Worm (Caenorhabditis elegans) whole organism, L1 larva: Measurements from ENCODE around the gene Y69H2.15.
A peak's percentile ranks its signal among the peaks of the same experiment; 100 is the strongest.

ENCODE experiments used
- C34B4.2 ChIP-seq: sonication (generic microtip); optimal IDR thresholded peaks from 2 replicates; lab custom pipeline; 2017; ENCODE audit warnings: mild to moderate bottlenecking, missing genetic modification characterization, missing compliant biosample characterization
- Y116A8C.19 ChIP-seq: sonication (generic microtip); optimal IDR thresholded peaks from 2 replicates; lab custom pipeline; 2016; ENCODE audit warnings: missing compliant biosample characterization, missing genetic modification characterization, borderline replicate concordance
- aly-2 ChIP-seq: fragments of 150-350 bp; optimal IDR thresholded peaks from 2 replicates; lab custom pipeline; 2014; ENCODE audit warnings: missing biosample characterization, missing genetic modification characterization
- blmp-1 ChIP-seq: fragments of 150-350 bp; optimal IDR thresholded peaks from 2 replicates; lab custom pipeline; 2014; ENCODE audit warnings: missing biosample characterization, missing genetic modification characterization
- ceh-8 ChIP-seq: fragments of 200-800 bp; sonication (Bioruptor generic); optimal IDR thresholded peaks from 2 replicates; lab custom pipeline; 2018; ENCODE audit warnings: mild to moderate bottlenecking, missing genetic modification characterization, moderate library complexity, missing compliant biosample characterization
- ceh-88 ChIP-seq: fragments of 200-800 bp; sonication (Bioruptor generic); IDR thresholded peaks from 2 replicates; pipeline ENCODE4 v1.3.6; 2022; ENCODE audit warnings: missing genetic modification characterization, missing compliant biosample characterization
- ceh-90 ChIP-seq: sonication (generic microtip); optimal IDR thresholded peaks from 2 replicates; lab custom pipeline; 2016; ENCODE audit warnings: missing genetic modification characterization, missing compliant biosample characterization
- ces-1 ChIP-seq: fragments of 150-350 bp; optimal IDR thresholded peaks from 2 replicates; lab custom pipeline; 2014; ENCODE audit warnings: missing biosample characterization, missing genetic modification reagents, missing genetic modification characterization
- dsc-1 ChIP-seq: sonication (generic microtip); optimal IDR thresholded peaks from 2 replicates; lab custom pipeline; 2016; ENCODE audit warnings: mild to moderate bottlenecking, missing genetic modification characterization, missing compliant biosample characterization
- efl-1 ChIP-seq, 4 experiments: fragments of 150-350 bp; optimal IDR thresholded peaks in 3 of 4; peaks in 1 of 4; 1 replicate in 1 of 4; 2 replicates in 3 of 4; lab custom pipeline; 2014; ENCODE audit warnings: missing biosample characterization in 2 of 4, missing genetic modification characterization in 2 of 4, missing genetic modification reagents in 2 of 4
- egl-27 ChIP-seq, 2 experiments: fragments of 150-350 bp in 1 of 2; sonication (generic microtip); optimal IDR thresholded peaks; 3 replicates each; lab custom pipeline; 2017 to 2018; ENCODE audit warnings: missing biosample characterization in 2 of 2, missing genetic modification characterization in 2 of 2, missing genetic modification reagents in 2 of 2
- elt-2 ChIP-seq: sonication (generic microtip); optimal IDR thresholded peaks from 2 replicates; lab custom pipeline; 2016; ENCODE audit warnings: missing genetic modification characterization, mild to moderate bottlenecking, inconsistent platforms, missing compliant biosample characterization, missing genetic modification reagents
- fkh-10 ChIP-seq: sonication (generic microtip); optimal IDR thresholded peaks from 2 replicates; lab custom pipeline; 2017; ENCODE audit warnings: missing biosample characterization, missing genetic modification reagents, missing genetic modification characterization
- fos-1 ChIP-seq: fragments of 150-350 bp; optimal IDR thresholded peaks from 2 replicates; lab custom pipeline; 2014; ENCODE audit warnings: missing biosample characterization, missing genetic modification characterization
- grh-1 ChIP-seq: fragments of 200-800 bp; sonication (Bioruptor generic); IDR thresholded peaks from 2 replicates; pipeline ENCODE4 v1.3.6; 2022; ENCODE audit warnings: missing genetic modification reagents, missing genetic modification characterization, missing compliant biosample characterization
- hlh-17 ChIP-seq: fragments of 200-800 bp; sonication (Bioruptor generic); optimal IDR thresholded peaks from 2 replicates; lab custom pipeline; 2018; ENCODE audit warnings: missing genetic modification characterization, mild to moderate bottlenecking, missing compliant biosample characterization, moderate library complexity, borderline replicate concordance
- hlh-4 ChIP-seq: sonication (generic microtip); optimal IDR thresholded peaks from 2 replicates; lab custom pipeline; 2016; ENCODE audit warnings: mild to moderate bottlenecking, missing genetic modification characterization, missing compliant biosample characterization
- hpl-2 ChIP-seq: fragments of 150-350 bp; optimal IDR thresholded peaks from 2 replicates; lab custom pipeline; 2014; ENCODE audit warnings: missing biosample characterization, missing genetic modification reagents, missing genetic modification characterization
- irx-1 ChIP-seq: sonication (generic microtip); optimal IDR thresholded peaks from 2 replicates; lab custom pipeline; 2016; ENCODE audit warnings: missing genetic modification characterization, missing compliant biosample characterization
- lin-13 ChIP-seq: fragments of 150-350 bp; optimal IDR thresholded peaks from 2 replicates; lab custom pipeline; 2014; ENCODE audit warnings: missing biosample characterization, missing genetic modification reagents, missing genetic modification characterization
- lin-14 ChIP-seq: fragments of 200-800 bp; sonication (Bioruptor generic); optimal IDR thresholded peaks from 2 replicates; lab custom pipeline; 2018; ENCODE audit warnings: mild to moderate bottlenecking, missing genetic modification characterization, moderate library complexity, missing compliant biosample characterization
- lin-15B ChIP-seq: fragments of 150-350 bp; sonication (generic microtip); optimal IDR thresholded peaks from 3 replicates; lab custom pipeline; 2014; ENCODE audit warnings: missing biosample characterization, missing genetic modification characterization
- lin-35 ChIP-seq, 2 experiments: fragments of 150-350 bp; optimal IDR thresholded peaks; 2 replicates each; lab custom pipeline; 2014; ENCODE audit warnings: missing biosample characterization in 2 of 2, missing genetic modification characterization in 2 of 2, missing genetic modification reagents in 2 of 2
- lsy-2 ChIP-seq, 2 experiments: fragments of 150-350 bp; optimal IDR thresholded peaks; 2 replicates each; lab custom pipeline; 2014; ENCODE audit warnings: missing biosample characterization in 2 of 2, missing genetic modification characterization in 2 of 2
- mab-9 ChIP-seq: fragments of 200-800 bp; sonication (Bioruptor generic); IDR thresholded peaks from 2 replicates; pipeline ENCODE4 v1.3.6; 2022; ENCODE audit warnings: missing genetic modification reagents, missing genetic modification characterization, missing compliant biosample characterization
- mep-1 ChIP-seq: fragments of 150-350 bp; optimal IDR thresholded peaks from 2 replicates; lab custom pipeline; 2014; ENCODE audit warnings: missing biosample characterization, missing genetic modification characterization
- nhr-19 ChIP-seq: fragments of 200-800 bp; sonication (Bioruptor generic); conservative IDR thresholded peaks from 2 replicates; pipeline ENCODE4 v1.3.6; 2022; ENCODE audit warnings: missing genetic modification characterization, missing compliant biosample characterization
- nhr-20 ChIP-seq: sonication (generic microtip); optimal IDR thresholded peaks from 2 replicates; lab custom pipeline; 2016; ENCODE audit warnings: mild to moderate bottlenecking, missing genetic modification characterization, missing compliant biosample characterization
- nhr-28 ChIP-seq: fragments of 150-350 bp; optimal IDR thresholded peaks from 2 replicates; lab custom pipeline; 2014; ENCODE audit warnings: missing biosample characterization, missing genetic modification characterization
- nhr-47 ChIP-seq: sonication (generic microtip); optimal IDR thresholded peaks from 2 replicates; lab custom pipeline; 2016; ENCODE audit warnings: mild to moderate bottlenecking, missing genetic modification characterization, moderate library complexity, missing compliant biosample characterization
- nhr-71 ChIP-seq: sonication (generic microtip); optimal IDR thresholded peaks from 2 replicates; lab custom pipeline; 2016; ENCODE audit warnings: mild to moderate bottlenecking, missing genetic modification characterization, moderate library complexity, missing compliant biosample characterization
- pag-3 ChIP-seq: sonication (generic microtip); optimal IDR thresholded peaks from 2 replicates; lab custom pipeline; 2017; ENCODE audit warnings: missing genetic modification characterization, mild to moderate bottlenecking, missing compliant biosample characterization, antibody characterized with exemption, borderline replicate concordance; ENCODE audit not compliant: insufficient read depth
- pqm-1 ChIP-seq: sonication (generic microtip); optimal IDR thresholded peaks from 3 replicates; lab custom pipeline; 2017; ENCODE audit warnings: missing biosample characterization, missing genetic modification characterization
- rnt-1 ChIP-seq: sonication (generic microtip); optimal IDR thresholded peaks from 2 replicates; lab custom pipeline; 2016; ENCODE audit warnings: mild to moderate bottlenecking, missing genetic modification characterization, moderate library complexity, missing compliant biosample characterization
- sox-4 ChIP-seq: sonication (generic microtip); optimal IDR thresholded peaks from 2 replicates; lab custom pipeline; 2016; ENCODE audit warnings: missing genetic modification characterization, missing compliant biosample characterization
- sup-37 ChIP-seq: fragments of 200-800 bp; sonication (Bioruptor generic); optimal IDR thresholded peaks from 2 replicates; lab custom pipeline; 2018; ENCODE audit warnings: mild to moderate bottlenecking, missing genetic modification characterization, missing compliant biosample characterization
- swsn-7 ChIP-seq: sonication (generic microtip); optimal IDR thresholded peaks from 2 replicates; lab custom pipeline; 2016; ENCODE audit warnings: missing genetic modification characterization, missing compliant biosample characterization
- tlp-1 ChIP-seq: fragments of 150-350 bp; optimal IDR thresholded peaks from 2 replicates; lab custom pipeline; 2014; ENCODE audit warnings: missing biosample characterization, missing genetic modification characterization
- unc-130 ChIP-seq: fragments of 150-350 bp; optimal IDR thresholded peaks from 2 replicates; lab custom pipeline; 2017; ENCODE audit warnings: missing biosample characterization, missing genetic modification characterization, inconsistent platforms
- unc-62 ChIP-seq: fragments of 150-350 bp; optimal IDR thresholded peaks from 2 replicates; lab custom pipeline; 2014; ENCODE audit warnings: missing biosample characterization, missing genetic modification reagents, missing genetic modification characterization
- unc-98 ChIP-seq: fragments of 200-800 bp; sonication (Bioruptor generic); IDR thresholded peaks from 2 replicates; pipeline ENCODE4 v1.3.6; 2022; ENCODE audit warnings: missing genetic modification characterization, missing compliant biosample characterization
- vab-15 ChIP-seq: sonication (generic microtip); optimal IDR thresholded peaks from 2 replicates; lab custom pipeline; 2017; ENCODE audit warnings: missing genotype, mild to moderate bottlenecking, missing genetic modification characterization, missing compliant biosample characterization
- xbp-1 ChIP-seq: sonication (generic microtip); optimal IDR thresholded peaks from 2 replicates; lab custom pipeline; 2016; ENCODE audit warnings: missing genetic modification characterization, missing compliant biosample characterization
- zag-1 ChIP-seq: fragments of 150-350 bp; optimal IDR thresholded peaks from 2 replicates; lab custom pipeline; 2014; ENCODE audit warnings: missing biosample characterization, missing genetic modification characterization
- zip-4 ChIP-seq: fragments of 200-800 bp; sonication (Bioruptor generic); optimal IDR thresholded peaks from 2 replicates; lab custom pipeline; 2018; ENCODE audit warnings: mild to moderate bottlenecking, missing genetic modification characterization, moderate library complexity, missing compliant biosample characterization
- ztf-4 ChIP-seq: fragments of 150-350 bp; optimal IDR thresholded peaks from 2 replicates; lab custom pipeline; 2014; ENCODE audit warnings: missing biosample characterization, missing genetic modification characterization

Gene Y69H2.15

DNA sequence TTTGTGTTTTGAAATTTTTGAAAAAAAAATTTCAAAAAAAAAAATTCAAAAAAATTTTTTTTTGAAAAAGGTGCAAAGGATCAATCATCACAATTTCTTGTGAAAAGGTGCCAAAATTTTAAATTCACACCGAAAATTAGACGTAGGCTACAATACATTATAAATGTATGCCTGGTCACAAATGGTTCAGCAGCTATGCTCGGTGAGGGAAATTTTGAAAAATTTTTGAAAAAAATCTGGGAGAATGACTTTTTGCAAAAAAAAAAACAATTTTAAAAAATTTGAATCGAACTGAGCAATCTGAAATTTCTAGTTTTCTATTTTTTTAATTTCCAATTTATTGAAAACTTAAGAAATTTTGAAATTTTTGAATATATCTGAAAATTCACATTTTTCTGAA lies 9.6 kb upstream of the Y69H2.15 start, which contains the start of gene egas-3:
egas-3 (minus strand) TSS at position 101 of the 400 bp plus-strand sequence.
- no peak for TF ChIP-seq aly-2
- no peak for TF ChIP-seq hlh-17

DNA sequence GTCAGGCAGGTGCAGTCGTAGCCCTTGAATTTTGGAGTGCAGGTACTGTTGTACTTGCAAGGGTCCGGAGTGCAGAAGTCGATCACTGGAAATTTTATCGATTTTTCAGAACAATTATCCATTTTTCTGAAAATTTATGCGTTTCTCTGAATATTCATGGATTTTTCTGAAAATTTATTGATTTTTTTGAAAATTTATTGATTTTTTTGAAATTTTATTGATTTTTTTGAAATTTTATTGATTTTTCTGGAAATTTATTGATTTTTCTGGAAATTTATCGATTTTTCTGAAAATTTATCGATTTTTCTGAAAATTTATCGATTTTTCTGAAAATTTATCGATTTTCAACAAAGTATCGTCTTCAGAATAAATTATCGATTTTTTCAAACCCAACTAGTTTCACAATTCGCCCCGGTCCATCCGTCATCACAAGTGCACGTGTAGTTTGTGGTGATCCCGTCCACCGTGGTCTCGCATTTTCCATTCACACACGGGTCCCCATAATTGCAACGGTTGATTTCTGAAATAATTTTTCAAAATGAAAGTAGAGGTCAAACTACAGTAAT lies 5.4 kb upstream of the Y69H2.15 start:
- TF ChIP-seq nhr-47 (tag; lab: Kevin White, UChicago), result no peak
- TF ChIP-seq, all 84 proteins: peak for 0

DNA sequence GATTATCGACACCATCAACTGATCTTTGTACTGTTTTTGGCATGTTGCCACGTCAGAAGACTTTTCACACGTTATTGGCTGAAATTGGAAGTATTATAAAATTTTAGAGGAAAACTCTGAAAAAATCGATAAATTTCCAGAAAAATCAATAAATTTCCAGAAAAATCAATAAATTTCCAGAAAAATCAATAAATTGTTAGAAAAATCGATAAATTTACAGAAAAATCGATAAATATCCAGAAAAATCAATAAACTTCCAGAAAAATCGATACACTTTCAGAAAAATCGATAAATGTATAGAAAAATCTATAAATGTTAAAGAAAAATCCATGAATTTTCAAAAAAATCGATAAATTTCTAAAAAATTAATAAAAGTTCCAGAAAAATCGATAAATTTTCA lies 2.2 kb upstream of the Y69H2.15 start:
- TF ChIP-seq grh-1 (GFP tag; lab: Robert Waterston, UW) (no peak), zip-4 (GFP tag; lab: Kevin White, UChicago) (no peak), tlp-1 (tag; lab: Kevin White, UChicago) (no peak), nhr-19 (GFP tag; lab: Robert Waterston, UW) (no peak), pag-3 (tag; lab: Kevin White, UChicago) (no peak), blmp-1 (tag; lab: Kevin White, UChicago) (no peak), aly-2 (no peak), irx-1 (tag; lab: Kevin White, UChicago) (no peak), ces-1 (no peak), fos-1 (no peak), dsc-1 (tag; lab: Kevin White, UChicago) (no peak), Y116A8C.19 (tag; lab: Kevin White, UChicago) (no peak), xbp-1 (tag; lab: Kevin White, UChicago) (no peak), ceh-8 (no peak), nhr-28 (no peak), hlh-4 (tag; lab: Kevin White, UChicago) (no peak), ceh-88 (GFP tag; lab: Robert Waterston, UW) (no peak), ceh-90 (tag; lab: Kevin White, UChicago) (no peak)

DNA sequence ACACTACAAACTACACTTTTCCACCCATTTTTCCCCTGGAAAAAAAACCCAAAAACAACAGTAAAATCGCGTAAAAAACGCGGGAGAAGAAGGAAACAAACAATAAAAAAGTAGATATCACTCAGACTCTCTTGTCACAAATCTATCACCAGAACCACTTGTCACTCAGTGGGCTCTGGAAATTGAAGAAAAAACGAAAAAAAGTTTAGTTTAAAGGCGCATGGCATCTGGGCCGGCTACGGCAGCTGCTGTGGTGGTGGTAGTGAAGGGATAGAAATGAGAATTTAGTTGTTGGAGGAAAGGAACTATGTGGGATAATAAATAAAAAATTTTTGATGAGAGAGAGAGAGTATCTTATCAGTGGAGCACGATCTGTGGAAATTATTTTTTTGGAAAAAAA lies 781 bp upstream of the Y69H2.15 start:
- TF ChIP-seq sox-4 (tag; lab: Kevin White, UChicago) (no peak), hpl-2 (GFP tag; lab: Kevin White, UChicago) (no peak), nhr-20 (tag; lab: Kevin White, UChicago) (no peak), xbp-1 (tag; lab: Kevin White, UChicago) (no peak), unc-62 (GFP tag; lab: Kevin White, UChicago) (no peak), lin-14 (GFP tag; lab: Kevin White, UChicago) (peak; percentile 47), sup-37 (no peak), pag-3 (tag; lab: Kevin White, UChicago) (peak; percentile 84), egl-27 (tag; optimal IDR thresholded peaks at IDR 0.05; lab: Kevin White, UChicago) (no peak), ceh-8 (no peak), lin-13 (no peak), lsy-2 (tag; optimal IDR thresholded peaks at IDR 0.05; lab: Kevin White, UChicago) (peak in 1 of 2 experiments; percentile 13), efl-1 (optimal IDR thresholded peaks at IDR 0.05; lab: Kevin White, UChicago) (no peak), efl-1 (GFP tag; optimal IDR thresholded peaks at IDR 0.05 in 1 of 2; lab: Kevin White, UChicago) (peak in 1 of 2 experiments; percentile 69), ceh-88 (GFP tag; lab: Robert Waterston, UW) (no peak), unc-130 (tag; lab: Kevin White, UChicago) (peak; percentile 8), pqm-1 (no peak), vab-15 (tag; lab: Kevin White, UChicago) (no peak), nhr-71 (tag; lab: Kevin White, UChicago) (no peak), tlp-1 (tag; lab: Kevin White, UChicago) (no peak), zag-1 (no peak), nhr-28 (no peak), fkh-10 (no peak), mep-1 (tag; lab: Kevin White, UChicago) (no peak), unc-98 (GFP tag; lab: Robert Waterston, UW) (no peak), rnt-1 (tag; lab: Kevin White, UChicago) (peak; percentile 43), lin-35 (GFP tag; optimal IDR thresholded peaks at IDR 0.05; lab: Kevin White, UChicago) (no peak), swsn-7 (tag; lab: Kevin White, UChicago) (no peak), C34B4.2 (tag; lab: Kevin White, UChicago) (no peak), lin-15B (tag; lab: Kevin White, UChicago) (no peak), mab-9 (GFP tag; lab: Robert Waterston, UW) (no peak), elt-2 (tag; lab: Kevin White, UChicago) (no peak), ztf-4 (tag; lab: Kevin White, UChicago) (no peak)
